Worm (Caenorhabditis elegans): ENCODE measurements around the gene clec-126.

clec-126 gene

DNA sequence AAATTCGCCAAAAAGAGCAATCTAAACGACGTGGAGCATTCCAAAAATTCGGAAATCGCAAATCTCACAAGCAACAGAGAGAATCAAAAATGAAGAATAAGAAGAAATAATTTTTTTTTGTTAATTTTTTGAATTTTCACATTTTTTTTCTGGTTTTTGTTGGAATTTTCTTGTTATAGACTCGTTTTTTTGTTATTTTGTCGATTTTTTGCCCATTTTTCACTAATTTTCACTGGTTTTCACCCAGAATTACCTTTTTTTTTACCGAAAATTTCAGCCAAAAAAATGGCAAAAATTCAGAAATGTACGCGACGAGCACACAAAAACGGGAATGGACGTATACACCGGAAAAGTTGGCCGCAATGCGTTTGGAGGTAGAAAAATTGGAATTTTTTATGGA, 14.6 kb upstream of the clec-126 start, which contains the start of gene cyh-1:
TSS of gene cyh-1 (plus strand) at position 301 of the 400 bp plus-strand sequence.
- no peak for TF ChIP-seq ceh-82 (tag; optimal IDR thresholded peaks at IDR 0.05)
- TF ChIP-seq sma-9 (GFP tag; optimal IDR thresholded peaks at IDR 0.05) = no peak
- TF ChIP-seq sma-9 (tag; optimal IDR thresholded peaks at IDR 0.05) = no peak
- no peak for TF ChIP-seq ama-1 (optimal IDR thresholded peaks at IDR 0.05)
- no peak for TF ChIP-seq ZK546.5 (tag; optimal IDR thresholded peaks at IDR 0.05)
- no peak for TF ChIP-seq ztf-4 (tag; optimal IDR thresholded peaks at IDR 0.05)
- no peak for TF ChIP-seq mbf-1 (tag; optimal IDR thresholded peaks at IDR 0.05)
- TF ChIP-seq crh-2 (tag; optimal IDR thresholded peaks at IDR 0.05) = no peak
- no peak for TF ChIP-seq dmd-4 (tag; optimal IDR thresholded peaks at IDR 0.05)
- TF ChIP-seq lin-11 (tag; optimal IDR thresholded peaks at IDR 0.05) = no peak
- no peak for TF ChIP-seq gmeb-1 (tag; optimal IDR thresholded peaks at IDR 0.05)
- no peak for TF ChIP-seq peb-1 (tag; optimal IDR thresholded peaks at IDR 0.05)
- TF ChIP-seq alr-1 (tag; optimal IDR thresholded peaks at IDR 0.05) = no peak
- TF ChIP-seq nhr-10 (tag; optimal IDR thresholded peaks at IDR 0.05) = no peak
- TF ChIP-seq elt-1 (tag; optimal IDR thresholded peaks at IDR 0.05) = no peak
- no peak for TF ChIP-seq nhr-11 (tag; optimal IDR thresholded peaks at IDR 0.05)
- no peak for TF ChIP-seq nhr-12 (tag; optimal IDR thresholded peaks at IDR 0.05)
- no peak for TF ChIP-seq nhr-23 (tag; optimal IDR thresholded peaks at IDR 0.05)
- TF ChIP-seq unc-62 (GFP tag; optimal IDR thresholded peaks at IDR 0.05) = no peak
- TF ChIP-seq fos-1 (tag; optimal IDR thresholded peaks at IDR 0.05) = no peak
- no peak for TF ChIP-seq unc-39 (tag; optimal IDR thresholded peaks at IDR 0.05)

DNA sequence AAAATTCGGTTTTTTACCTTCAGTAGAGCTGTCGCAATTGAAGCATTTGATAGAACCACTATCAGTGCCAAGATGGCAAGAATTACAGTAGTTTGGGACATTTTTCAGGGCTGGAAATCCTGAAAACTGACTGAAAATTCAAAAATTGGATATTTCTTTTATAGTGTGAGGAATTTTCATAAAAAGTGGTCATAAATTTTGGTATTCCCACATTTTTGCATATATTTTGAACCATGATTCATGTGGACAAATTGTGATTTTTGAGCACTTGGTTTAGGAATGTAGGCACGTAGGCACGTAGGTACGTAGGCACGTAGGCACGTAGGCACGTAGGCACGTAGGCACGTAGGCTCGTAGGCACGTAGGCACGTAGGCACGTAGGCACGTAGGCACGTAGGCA, 7.1 kb upstream of the clec-126 start, which contains the start of gene Y49F6B.19:
TSS of gene Y49F6B.19 (minus strand) at position 101 of the 400 bp plus-strand sequence.
- TF ChIP-seq alr-1 (tag; optimal IDR thresholded peaks at IDR 0.05) (no peak), nhr-11 (tag; optimal IDR thresholded peaks at IDR 0.05) (no peak), ztf-11 (tag; optimal IDR thresholded peaks at IDR 0.05) (no peak), blmp-1 (tag; optimal IDR thresholded peaks at IDR 0.05; ENCODE audit: insufficient read depth) (no peak), unc-62 (GFP tag; optimal IDR thresholded peaks at IDR 0.05) (no peak), dmd-4 (tag; optimal IDR thresholded peaks at IDR 0.05) (no peak), ceh-82 (tag; optimal IDR thresholded peaks at IDR 0.05) (no peak), nhr-10 (tag; optimal IDR thresholded peaks at IDR 0.05) (no peak), egl-27 (tag; optimal IDR thresholded peaks at IDR 0.05) (no peak), nhr-25 (tag; optimal IDR thresholded peaks at IDR 0.05) (no peak), sma-9 (GFP tag; optimal IDR thresholded peaks at IDR 0.05) (no peak), sma-9 (tag; optimal IDR thresholded peaks at IDR 0.05) (no peak), fos-1 (tag; optimal IDR thresholded peaks at IDR 0.05) (no peak)

DNA sequence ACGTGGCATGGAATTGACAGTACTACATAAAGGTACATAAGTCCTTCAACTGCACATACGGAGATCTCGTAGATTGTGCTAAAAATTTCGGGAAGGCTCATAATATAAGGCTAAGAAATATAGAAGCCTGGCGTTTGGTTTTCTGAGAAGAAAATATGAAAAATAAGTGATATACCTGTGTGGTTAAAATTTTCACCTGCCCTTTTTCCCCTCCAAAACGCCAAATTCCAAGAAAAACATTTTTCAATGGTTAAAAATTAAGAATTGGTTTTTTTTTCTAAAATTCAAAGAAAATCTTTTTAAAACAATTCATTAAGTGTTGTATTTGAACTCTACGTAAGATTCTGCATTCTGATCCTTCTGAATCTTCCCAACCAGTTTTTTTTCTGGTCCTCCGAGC, 4.7 kb upstream of the clec-126 start, which contains the start of gene srz-5:
TSS of gene srz-5 (minus strand) at position 101 of the 400 bp plus-strand sequence.
- TF ChIP-seq nhr-12 (tag; optimal IDR thresholded peaks at IDR 0.05) = no peak
- TF ChIP-seq sem-4 (tag; optimal IDR thresholded peaks at IDR 0.05) = no peak
- no peak for TF ChIP-seq nhr-77 (tag; optimal IDR thresholded peaks at IDR 0.05)

DNA sequence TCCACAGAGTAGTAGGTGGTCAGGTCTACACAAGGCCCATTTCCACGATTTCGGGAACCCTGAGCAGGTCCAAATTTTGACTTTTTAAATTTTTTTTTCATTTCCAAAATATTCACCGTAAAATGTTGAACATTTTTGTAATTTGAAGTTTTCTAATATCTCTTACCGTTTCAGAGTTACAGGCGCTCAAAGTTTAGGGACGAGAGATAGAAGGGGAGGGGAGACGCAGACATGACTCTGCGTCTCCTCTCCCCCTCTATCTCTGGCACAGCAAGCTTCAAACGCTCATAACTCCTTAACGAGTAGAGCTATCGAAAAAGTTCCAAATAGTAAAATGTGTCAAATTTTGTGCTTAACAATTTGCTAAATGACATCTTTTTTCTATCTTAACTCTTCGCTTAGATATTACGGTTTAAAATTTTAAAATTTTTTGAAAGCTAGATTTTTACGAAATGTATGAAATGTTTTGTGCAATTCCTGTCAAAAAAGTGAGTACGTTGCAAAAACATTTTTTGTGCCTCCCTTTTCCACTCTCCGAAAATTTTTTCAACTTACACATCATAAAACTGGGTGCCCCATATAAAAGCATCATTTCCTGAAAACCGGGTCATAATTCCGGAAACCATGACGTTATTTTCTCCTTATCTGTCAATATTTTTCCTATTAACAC, 3.8 kb upstream of the clec-126 start, which contains the start of the genes Y49F6B.14 and clec-125:
TSS of gene Y49F6B.14 (minus strand) at position 101 of the 670 bp plus-strand sequence.
TSS of gene clec-125 (plus strand) at position 620 of the 670 bp plus-strand sequence.
- TF ChIP-seq sma-3 (GFP tag; optimal IDR thresholded peaks at IDR 0.05) (no peak), unc-39 (tag; optimal IDR thresholded peaks at IDR 0.05) (no peak), elt-1 (tag; optimal IDR thresholded peaks at IDR 0.05) (no peak), nhr-129 (tag; optimal IDR thresholded peaks at IDR 0.05) (no peak), mab-5 (tag; optimal IDR thresholded peaks at IDR 0.05) (no peak), zag-1 (tag; optimal IDR thresholded peaks at IDR 0.05) (no peak), skn-1 (tag; optimal IDR thresholded peaks at IDR 0.05) (no peak), R02D3.7 (tag; optimal IDR thresholded peaks at IDR 0.05) (no peak), ama-1 (optimal IDR thresholded peaks at IDR 0.05) (no peak), ZK546.5 (tag; optimal IDR thresholded peaks at IDR 0.05) (no peak), nhr-10 (tag; optimal IDR thresholded peaks at IDR 0.05) (no peak), nhr-77 (tag; optimal IDR thresholded peaks at IDR 0.05) (no peak), aly-2 (tag; optimal IDR thresholded peaks at IDR 0.05) (no peak), dmd-4 (tag; optimal IDR thresholded peaks at IDR 0.05) (no peak), ztf-11 (tag; optimal IDR thresholded peaks at IDR 0.05) (no peak), nhr-25 (tag; optimal IDR thresholded peaks at IDR 0.05) (no peak)

DNA sequence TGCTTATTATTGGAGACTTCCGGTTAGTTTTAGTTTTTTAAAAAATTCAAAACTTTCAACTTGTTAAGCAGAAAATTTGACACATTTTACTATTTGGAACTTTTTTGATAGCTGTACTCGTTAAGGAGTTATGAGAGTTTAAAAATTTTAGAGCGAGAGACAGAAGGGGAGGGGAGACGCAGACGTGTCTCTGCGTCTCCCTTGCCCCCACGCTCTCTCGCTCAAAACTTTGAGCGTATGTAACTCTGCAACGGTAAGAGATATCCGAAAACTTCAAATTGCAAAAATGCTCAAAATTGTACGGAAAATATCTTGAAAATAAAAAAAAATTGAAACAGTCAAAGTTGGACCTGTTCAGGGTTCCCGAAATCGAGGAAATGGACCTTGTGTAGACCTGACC, 3.1 kb upstream of the clec-126 start:
- TF ChIP-seq sma-9 (GFP tag; optimal IDR thresholded peaks at IDR 0.05) (no peak), sma-9 (tag; optimal IDR thresholded peaks at IDR 0.05) (no peak), unc-39 (tag; optimal IDR thresholded peaks at IDR 0.05) (no peak), nhr-12 (tag; optimal IDR thresholded peaks at IDR 0.05) (no peak), F13H6.1 (tag; optimal IDR thresholded peaks at IDR 0.05) (no peak), nhr-10 (tag; optimal IDR thresholded peaks at IDR 0.05) (no peak), nhr-11 (tag; optimal IDR thresholded peaks at IDR 0.05) (no peak), crh-2 (tag; optimal IDR thresholded peaks at IDR 0.05) (no peak), gmeb-1 (tag; optimal IDR thresholded peaks at IDR 0.05) (no peak), mdl-1 (tag; optimal IDR thresholded peaks at IDR 0.05) (no peak), elt-1 (tag; optimal IDR thresholded peaks at IDR 0.05) (no peak), lin-39 (tag; optimal IDR thresholded peaks at IDR 0.05) (no peak), egl-27 (tag; optimal IDR thresholded peaks at IDR 0.05) (no peak), lin-13 (GFP tag; optimal IDR thresholded peaks at IDR 0.05) (no peak), aly-2 (tag; optimal IDR thresholded peaks at IDR 0.05) (no peak), mab-5 (tag; optimal IDR thresholded peaks at IDR 0.05) (no peak), zag-1 (tag; optimal IDR thresholded peaks at IDR 0.05) (no peak)
